Fruit fly (Drosophila melanogaster): ENCODE measurements around the gene CG31559.

dm6 chr3R:6203000-6203399 lies 46.0 kb upstream of the CG31559 start:
- TF ChIP-seq fru (GFP tag; optimal IDR thresholded peaks at IDR 0.05) = no peak
- TF ChIP-seq dl (GFP tag; optimal IDR thresholded peaks at IDR 0.05; ENCODE audit: insufficient read depth in 1 of 2, partially characterized antibody in 2 of 2) = no peak
- TF ChIP-seq CG9705 (GFP tag; optimal IDR thresholded peaks at IDR 0.05) = no peak
- no peak for TF ChIP-seq psq (GFP tag; optimal IDR thresholded peaks at IDR 0.05)
- TF ChIP-seq dsf (GFP tag; optimal IDR thresholded peaks at IDR 0.05; ENCODE audit: borderline replicate concordance) = no peak
- no peak for TF ChIP-seq woc (GFP tag; optimal IDR thresholded peaks at IDR 0.05)
- no peak for TF ChIP-seq pan (optimal IDR thresholded peaks at IDR 0.05)
- TF ChIP-seq Jra (GFP tag; optimal IDR thresholded peaks at IDR 0.05) = no peak
- no peak for TF ChIP-seq Myc (optimal IDR thresholded peaks at IDR 0.05)
- no peak for TF ChIP-seq CG32264 (GFP tag; optimal IDR thresholded peaks at IDR 0.05)
- TF ChIP-seq lola (GFP tag; optimal IDR thresholded peaks at IDR 0.05) = no peak

Measured in whole organism, wandering third instar larva.